Fruit fly (Drosophila melanogaster) whole organism, embryonic: ENCODE results near the gene mRpL32.
A peak's percentile ranks its signal among the peaks of the same experiment; 100 is the strongest.

Source experiments
- B-H1 ChIP-seq: fragments of 200-800 bp; sonication (Bioruptor generic); IDR thresholded peaks from 3 replicates; pipeline ENCODE4 v1.3.6; 2022; ENCODE audit warnings: missing biosample characterization, missing genetic modification characterization
- Bgb ChIP-seq: fragments of 200-800 bp; sonication (Bioruptor generic); IDR thresholded peaks from 2 replicates; pipeline ENCODE4 v1.3.6; 2022; ENCODE audit warnings: missing biosample characterization, missing genetic modification characterization; ENCODE audit not compliant: partially characterized antibody
- CG12071 ChIP-seq: fragments of 200-800 bp; sonication (Bioruptor generic); optimal IDR thresholded peaks from 3 replicates; lab custom pipeline; 2018; ENCODE audit warnings: missing biosample characterization, mild to moderate bottlenecking, missing genetic modification characterization
- CG12236 ChIP-seq: fragments of 200-800 bp; sonication (Bioruptor generic); optimal IDR thresholded peaks from 2 replicates; lab custom pipeline; 2016; ENCODE audit warnings: missing biosample characterization, missing genetic modification characterization
- CG13296 ChIP-seq: fragments of 200-800 bp; sonication (Bioruptor generic); optimal IDR thresholded peaks from 3 replicates; lab custom pipeline; 2018; ENCODE audit warnings: missing biosample characterization, mild to moderate bottlenecking, missing genetic modification characterization
- CG13775 ChIP-seq: fragments of 200-800 bp; sonication (Bioruptor generic); optimal IDR thresholded peaks from 3 replicates; lab custom pipeline; 2017; ENCODE audit warnings: missing biosample characterization, mild to moderate bottlenecking, missing genetic modification characterization
- CG17802 ChIP-seq: fragments of 200-800 bp; sonication (Bioruptor generic); optimal IDR thresholded peaks from 2 replicates; lab custom pipeline; 2018; ENCODE audit warnings: missing biosample characterization, mild to moderate bottlenecking, missing genetic modification characterization, moderate library complexity
- CG18476 ChIP-seq: fragments of 200-800 bp; sonication (Bioruptor generic); optimal IDR thresholded peaks from 2 replicates; lab custom pipeline; 2016; ENCODE audit warnings: missing biosample characterization, mild to moderate bottlenecking, missing genetic modification characterization
- CG2129 ChIP-seq: fragments of 200-800 bp; sonication (Bioruptor generic); IDR thresholded peaks from 2 replicates; pipeline ENCODE4 v1.3.6; 2022; ENCODE audit warnings: missing biosample characterization, missing genetic modification characterization; ENCODE audit not compliant: partially characterized antibody
- CG30020 ChIP-seq: fragments of 200-800 bp; optimal IDR thresholded peaks from 2 replicates; lab custom pipeline; 2019; ENCODE audit warnings: missing biosample characterization, mild to moderate bottlenecking, missing genetic modification characterization, moderate library complexity
- CG32772 ChIP-seq: fragments of 200-800 bp; sonication (Bioruptor generic); IDR thresholded peaks from 2 replicates; pipeline ENCODE4 v1.3.6; 2022; ENCODE audit warnings: missing biosample characterization, missing genetic modification characterization
- CG3407 ChIP-seq: fragments of 200-800 bp; sonication (Bioruptor generic); optimal IDR thresholded peaks from 2 replicates; lab custom pipeline; 2018; ENCODE audit warnings: missing biosample characterization, mild to moderate bottlenecking, missing genetic modification characterization
- CG3726 ChIP-seq: fragments of 200-800 bp; sonication (Bioruptor generic); IDR thresholded peaks from 3 replicates; pipeline ENCODE4, ENCODE4 v1.3.6; 2022; ENCODE audit warnings: missing biosample characterization, missing genetic modification characterization
- CG4282 ChIP-seq: fragments of 200-800 bp; sonication (Bioruptor generic); optimal IDR thresholded peaks from 2 replicates; lab custom pipeline; 2016; ENCODE audit warnings: missing biosample characterization, missing genetic modification characterization
- CG43689 ChIP-seq: fragments of 200-800 bp; sonication (Bioruptor generic); IDR thresholded peaks from 2 replicates; pipeline ENCODE4 v1.3.6; 2022; ENCODE audit warnings: missing biosample characterization, missing genetic modification characterization
- CG6175 ChIP-seq: fragments of 200-800 bp; sonication (Bioruptor generic); IDR thresholded peaks from 3 replicates; pipeline ENCODE4 v1.3.6; 2022; ENCODE audit warnings: missing biosample characterization, missing genetic modification characterization
- CG6272 ChIP-seq: fragments of 200-800 bp; sonication (Bioruptor generic); IDR thresholded peaks from 2 replicates; pipeline ENCODE4 v1.3.6; 2022; ENCODE audit warnings: missing biosample characterization, missing genetic modification characterization
- CG6683 ChIP-seq: fragments of 200-800 bp; sonication (Bioruptor generic); optimal IDR thresholded peaks from 2 replicates; lab custom pipeline; 2017; ENCODE audit warnings: missing biosample characterization, mild to moderate bottlenecking, missing genetic modification characterization, missing genetic modification reagents
- CG8388 ChIP-seq: fragments of 200-800 bp; sonication (Bioruptor generic); optimal IDR thresholded peaks from 2 replicates; lab custom pipeline; 2019; ENCODE audit warnings: missing biosample characterization, mild to moderate bottlenecking, missing genetic modification characterization, moderate library complexity
- CG8944 ChIP-seq: fragments of 200-800 bp; sonication (Bioruptor generic); optimal IDR thresholded peaks from 3 replicates; lab custom pipeline; 2016; ENCODE audit warnings: missing biosample characterization, missing genetic modification characterization
- CG9609 ChIP-seq: fragments of 200-800 bp; sonication (Bioruptor generic); optimal IDR thresholded peaks from 3 replicates; lab custom pipeline; 2016; ENCODE audit warnings: missing biosample characterization, missing genetic modification characterization
- CG9727 ChIP-seq: fragments of 200-800 bp; sonication (Bioruptor generic); optimal IDR thresholded peaks from 3 replicates; lab custom pipeline; 2017; ENCODE audit warnings: missing biosample characterization, mild to moderate bottlenecking, missing genetic modification characterization
- E2f2 ChIP-seq: fragments of 200-800 bp; sonication (Bioruptor generic); IDR thresholded peaks from 2 replicates; pipeline ENCODE4 v1.3.6; 2022; ENCODE audit warnings: missing biosample characterization, missing genetic modification characterization
- Fer2 ChIP-seq: fragments of 200-800 bp; sonication (Bioruptor generic); optimal IDR thresholded peaks from 2 replicates; lab custom pipeline; 2018; ENCODE audit warnings: missing biosample characterization, mild to moderate bottlenecking, missing genetic modification characterization, moderate library complexity
- Gug ChIP-seq: fragments of 200-800 bp; sonication (Bioruptor generic); IDR thresholded peaks from 4 replicates; pipeline ENCODE4 v1.3.6; 2022; ENCODE audit warnings: missing biosample characterization, missing genetic modification characterization
- Hmx ChIP-seq: fragments of 200-800 bp; sonication (Bioruptor generic); optimal IDR thresholded peaks from 2 replicates; lab custom pipeline; 2016; ENCODE audit warnings: missing biosample characterization, missing genetic modification characterization
- Lim3 ChIP-seq: fragments of 200-800 bp; sonication (Bioruptor generic); IDR thresholded peaks from 2 replicates; pipeline ENCODE4 v1.3.6; 2022; ENCODE audit warnings: missing biosample characterization, missing genetic modification characterization
- Mad ChIP-seq: fragments of 200-800 bp; sonication (Bioruptor generic); optimal IDR thresholded peaks from 2 replicates; lab custom pipeline; 2016; ENCODE audit warnings: missing biosample characterization, missing genetic modification characterization
- NFAT ChIP-seq: fragments of 200-800 bp; sonication (Bioruptor generic); IDR thresholded peaks from 2 replicates; pipeline ENCODE4 v1.3.6; 2022; ENCODE audit warnings: missing biosample characterization, missing genetic modification characterization
- Nf-YC ChIP-seq: fragments of 200-800 bp; optimal IDR thresholded peaks from 3 replicates; lab custom pipeline; 2019; ENCODE audit warnings: missing biosample characterization, mild to moderate bottlenecking, missing genetic modification characterization, moderate library complexity
- Stat92E ChIP-seq, 3 experiments: fragments of >200 bp in 2 of 3; fragments of 200-800 bp in 1 of 3; sonication (Bioruptor generic) in 1 of 3; optimal IDR thresholded peaks; 2 replicates each; lab custom pipeline; 2017 to 2019; ENCODE audit warnings: missing biosample characterization in 3 of 3, missing genetic modification characterization in 3 of 3, mild to moderate bottlenecking in 1 of 3, moderate library complexity in 1 of 3
- bsh ChIP-seq, 2 experiments: fragments of 200-800 bp; sonication (Bioruptor generic); optimal IDR thresholded peaks; 2 replicates each; lab custom pipeline; 2017 to 2018; ENCODE audit warnings: mild to moderate bottlenecking in 2 of 2, missing biosample characterization in 2 of 2, missing genetic modification characterization in 2 of 2, moderate library complexity in 1 of 2
- eyg ChIP-seq: fragments of 200-800 bp; sonication (Bioruptor generic); optimal IDR thresholded peaks from 3 replicates; lab custom pipeline; 2016; ENCODE audit warnings: missing biosample characterization, missing genetic modification characterization
- fd96Cb ChIP-seq: fragments of 200-800 bp; sonication (Bioruptor generic); optimal IDR thresholded peaks from 2 replicates; lab custom pipeline; 2018; ENCODE audit warnings: missing biosample characterization, mild to moderate bottlenecking, missing genetic modification characterization, moderate library complexity
- hb ChIP-seq: fragments of 200-800 bp; sonication (Bioruptor generic); IDR thresholded peaks from 3 replicates; pipeline ENCODE4 v1.3.6; 2022; ENCODE audit warnings: missing biosample characterization, missing genetic modification characterization; ENCODE audit not compliant: partially characterized antibody
- kay ChIP-seq: fragments of 200-800 bp; sonication (Bioruptor generic); optimal IDR thresholded peaks from 2 replicates; lab custom pipeline; 2016; ENCODE audit warnings: missing biosample characterization, missing genetic modification characterization
- lov ChIP-seq, 2 experiments: fragments of 200-800 bp in 1 of 2; fragments of >200 bp in 1 of 2; sonication (Bioruptor generic) in 1 of 2; IDR thresholded peaks in 1 of 2; optimal IDR thresholded peaks in 1 of 2; 2 replicates in 1 of 2; 3 replicates in 1 of 2; pipeline versions ENCODE4 v1.3.6 to Lab custom; 2017 to 2022; ENCODE audit warnings: missing biosample characterization in 1 of 2, missing genetic modification characterization in 1 of 2
- odd ChIP-seq: fragments of 200-800 bp; sonication (Bioruptor generic); optimal IDR thresholded peaks from 2 replicates; lab custom pipeline; 2017; ENCODE audit warnings: missing biosample characterization, mild to moderate bottlenecking, missing genetic modification characterization
- org-1 ChIP-seq: fragments of 200-800 bp; sonication (Bioruptor generic); optimal IDR thresholded peaks from 2 replicates; lab custom pipeline; 2017; ENCODE audit warnings: missing biosample characterization, missing genetic modification characterization
- pho ChIP-seq: fragments of 200-800 bp; sonication (Bioruptor generic); optimal IDR thresholded peaks from 2 replicates; lab custom pipeline; 2016; ENCODE audit warnings: missing biosample characterization, missing genetic modification characterization
- pzg ChIP-seq: fragments of 200-800 bp; sonication (Bioruptor generic); optimal IDR thresholded peaks from 3 replicates; lab custom pipeline; 2018; ENCODE audit warnings: missing biosample characterization, mild to moderate bottlenecking, missing genetic modification characterization, moderate library complexity
- sima ChIP-seq: fragments of 200-800 bp; sonication (Bioruptor generic); optimal IDR thresholded peaks from 2 replicates; lab custom pipeline; 2016; ENCODE audit warnings: missing biosample characterization, missing genetic modification characterization
- sna ChIP-seq: fragments of 200-800 bp; sonication (Bioruptor generic); IDR thresholded peaks from 2 replicates; pipeline ENCODE4 v1.3.6; 2022; ENCODE audit warnings: missing biosample characterization, missing genetic modification characterization; ENCODE audit not compliant: partially characterized antibody
- sqz ChIP-seq: fragments of 200-800 bp; sonication (Bioruptor generic); optimal IDR thresholded peaks from 3 replicates; lab custom pipeline; 2018; ENCODE audit warnings: missing biosample characterization, mild to moderate bottlenecking, missing genetic modification characterization
- trh ChIP-seq: fragments of 200-800 bp; sonication (Bioruptor generic); optimal IDR thresholded peaks from 2 replicates; lab custom pipeline; 2016; ENCODE audit warnings: missing biosample characterization, missing genetic modification characterization
- ttk ChIP-seq: fragments of 200-800 bp; sonication (Bioruptor generic); IDR thresholded peaks from 2 replicates; pipeline ENCODE4 v2.1.2; 2022; ENCODE audit warnings: missing biosample characterization, missing genetic modification characterization
- zen ChIP-seq: fragments of 200-800 bp; sonication (Bioruptor generic); optimal IDR thresholded peaks from 3 replicates; lab custom pipeline; 2018; ENCODE audit warnings: missing biosample characterization, mild to moderate bottlenecking, missing genetic modification characterization, moderate library complexity

The mRpL32 gene

DNA sequence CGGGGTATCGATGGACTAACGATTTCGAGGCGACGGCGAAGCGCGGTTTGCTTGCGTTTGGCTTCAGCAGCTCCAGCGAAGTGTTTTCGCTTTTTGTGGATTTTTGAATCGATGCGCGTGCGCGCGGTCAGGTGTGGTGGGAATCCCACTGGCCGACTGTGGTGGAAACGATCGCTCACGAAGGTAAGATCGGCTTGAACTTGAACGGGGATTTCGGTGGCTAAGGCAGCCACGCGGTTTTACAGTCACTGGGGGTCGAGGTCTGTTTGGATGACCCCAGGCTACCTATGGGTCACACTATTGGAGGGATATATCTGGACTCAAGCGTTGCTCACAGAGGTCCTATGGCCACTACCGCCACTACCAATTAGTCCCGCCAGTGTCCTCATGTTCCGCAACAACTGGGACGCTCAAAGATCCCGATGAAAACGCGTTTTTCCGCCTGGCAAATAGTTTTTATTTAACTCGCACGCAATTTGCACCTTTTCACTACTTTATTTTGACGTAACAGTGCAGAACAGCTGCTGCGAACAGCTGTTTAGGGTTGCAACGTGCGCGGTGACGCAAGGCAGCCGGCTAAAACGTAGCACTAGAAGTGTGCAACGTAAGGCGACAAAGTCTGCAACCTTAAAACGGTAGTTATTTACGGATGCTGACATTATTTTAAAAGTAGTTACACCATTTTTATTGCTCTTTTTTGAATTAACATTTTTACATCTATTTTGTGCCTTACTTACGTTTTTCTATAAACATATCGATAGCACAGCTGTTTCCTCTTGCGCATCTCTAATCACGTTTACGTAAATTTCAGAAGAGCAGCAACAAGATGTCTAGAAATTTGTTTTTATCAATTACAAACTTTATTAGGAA is at the start of gene mRpL32, which contains the start of gene qless (continued):
- peak; percentile 72 for TF ChIP-seq CG32772
- TF ChIP-seq CG2129 (GFP tag; lab: Robert Waterston, UW) = peak; percentile 61; the same call in 1 of the 2 replicates
- TF ChIP-seq odd (GFP tag; lab: Kevin White, UChicago) = peak; percentile 26
- peak; percentile 72 for TF ChIP-seq CG8944
- TF ChIP-seq CG43689 (GFP tag; lab: Robert Waterston, UW) = peak; percentile 13; the same call in 1 of the 2 replicates
- TF ChIP-seq NFAT = peak; percentile 62; the same call in 1 of the 2 replicates
- no peak for TF ChIP-seq CG12071
- TF ChIP-seq CG3726 (GFP tag; lab: Robert Waterston, UW) = peak; percentile 71; the same call in 1 of the 3 replicates
- peak; percentile 42 for TF ChIP-seq eyg (GFP tag; lab: Kevin White, UChicago)
- TF ChIP-seq Mad = no peak
- TF ChIP-seq B-H1 (GFP tag; lab: Robert Waterston, UW) = peak; percentile 80
- TF ChIP-seq sqz (GFP tag; lab: Kevin White, UChicago) = no peak
- TF ChIP-seq CG12236 = no peak
- peak in 1 of 2 experiments; percentile 29 for TF ChIP-seq bsh (GFP tag; optimal IDR thresholded peaks at IDR 0.05; lab: Kevin White, UChicago)
- no peak for TF ChIP-seq CG17802 (tag; lab: Kevin White, UChicago)
- peak; percentile 56 for TF ChIP-seq CG18476 (GFP tag; lab: Kevin White, UChicago)
- TF ChIP-seq ttk (GFP tag; lab: Robert Waterston, UW) = peak; percentile 70
- TF ChIP-seq CG13775 (GFP tag; lab: Kevin White, UChicago) = peak; percentile 40
- no peak for TF ChIP-seq CG3407
- TF ChIP-seq CG4282 (GFP tag; lab: Kevin White, UChicago) = no peak
- peak; percentile 60 for TF ChIP-seq CG9727 (GFP tag; lab: Kevin White, UChicago)
- TF ChIP-seq CG6272 (GFP tag; lab: Robert Waterston, UW) = peak; percentile 79
- peak; percentile 77 for TF ChIP-seq sna (GFP tag; lab: Robert Waterston, UW)
- no peak for TF ChIP-seq CG8388
- peak; percentile 51 for TF ChIP-seq zen (tag; lab: Kevin White, UChicago)
- peak; percentile 45 for TF ChIP-seq Fer2 (tag; lab: Kevin White, UChicago)
- peak; percentile 65 for TF ChIP-seq Bgb (GFP tag; lab: Robert Waterston, UW)
- TF ChIP-seq CG6175 (GFP tag; lab: Robert Waterston, UW) = no peak
- TF ChIP-seq CG13296 (GFP tag; lab: Kevin White, UChicago) = peak; percentile 49
- TF ChIP-seq pho = peak; percentile 1
- TF ChIP-seq E2f2 (GFP tag; lab: Robert Waterston, UW) = peak; percentile 78
- no peak for TF ChIP-seq Hmx (GFP tag; lab: Kevin White, UChicago)
- TF ChIP-seq lov (optimal IDR thresholded peaks at IDR 0.05; lab: Kevin White, UChicago) = no peak
- TF ChIP-seq lov (GFP tag; IDR thresholded peaks at IDR 0.05; lab: Robert Waterston, UW) = peak; percentile 82
- TF ChIP-seq Nf-YC (tag; lab: Kevin White, UChicago) = no peak
- no peak for TF ChIP-seq trh (GFP tag; lab: Kevin White, UChicago)
- peak; percentile 7 for TF ChIP-seq fd96Cb (tag; lab: Kevin White, UChicago)
- no peak for TF ChIP-seq hb (GFP tag; lab: Robert Waterston, UW)
- TF ChIP-seq CG30020 (tag; lab: Kevin White, UChicago) = peak; percentile 15
- no peak for TF ChIP-seq sima (GFP tag; lab: Kevin White, UChicago)
- no peak for TF ChIP-seq CG6683 (GFP tag; lab: Kevin White, UChicago)
- TF ChIP-seq pzg (GFP tag; lab: Kevin White, UChicago) = peak; percentile 66
- no peak for TF ChIP-seq Stat92E (GFP tag; optimal IDR thresholded peaks at IDR 0.05; lab: Kevin White, UChicago)
- no peak for TF ChIP-seq Lim3 (GFP tag; lab: Robert Waterston, UW)
- TF ChIP-seq kay (GFP tag; lab: Kevin White, UChicago) = peak; percentile 71
- peak; percentile 60; the same call in 3 of the 4 replicates for TF ChIP-seq Gug (GFP tag; lab: Robert Waterston, UW)
- TF ChIP-seq org-1 (GFP tag; lab: Kevin White, UChicago) = no peak
- peak; percentile 26 for TF ChIP-seq CG9609
